Fruit fly (Drosophila melanogaster) whole organism: ENCODE results near the gene Taf12.

Experiments used
- CG8478 ChIP-seq: fragments of >200 bp; optimal IDR thresholded peaks from 2 replicates; lab custom pipeline; 2018; ENCODE audit warnings: inconsistent platforms
- psq ChIP-seq: fragments of >200 bp; optimal IDR thresholded peaks from 2 replicates; lab custom pipeline; 2017
- usp ChIP-seq: fragments of >200 bp; optimal IDR thresholded peaks from 2 replicates; lab custom pipeline; 2017; ENCODE audit warnings: missing biosample characterization, missing genetic modification characterization, mixed read lengths

DNA sequence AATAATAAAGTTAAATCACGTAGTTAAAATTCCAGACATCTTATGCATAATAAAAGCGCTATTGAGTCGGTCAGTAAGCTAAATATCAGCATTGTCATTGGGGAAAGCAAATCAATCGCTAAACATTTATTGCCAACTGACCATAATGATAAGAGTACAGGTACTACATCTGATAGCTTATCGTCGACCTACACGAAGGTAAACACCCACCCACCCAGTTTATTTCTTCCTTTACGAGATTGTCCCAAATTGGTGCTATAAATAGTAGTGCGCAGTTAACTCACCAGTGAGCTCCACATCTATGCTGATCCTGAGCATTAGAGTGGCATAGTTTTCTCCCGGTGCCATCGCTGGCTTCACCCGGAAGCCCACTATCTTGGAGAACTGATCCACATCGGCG, 4.2 kb upstream of the Taf12 start:
- TF ChIP-seq psq (lab: Kevin White, UChicago) (no peak), CG8478 (lab: Kevin White, UChicago) (no peak), usp (no peak)
